Worm (Caenorhabditis elegans) whole organism, early embryonic: ENCODE data around the gene T01B7.5.

Experiments used
- F13C5.2 ChIP-seq: sonication (generic microtip); optimal IDR thresholded peaks from 2 replicates; lab custom pipeline; 2017; ENCODE audit warnings: mild to moderate bottlenecking, missing genetic modification characterization, inconsistent platforms, missing compliant biosample characterization
- ama-1 ChIP-seq: fragments of 150-350 bp; optimal IDR thresholded peaks from 2 replicates; lab custom pipeline; 2014
- ets-7 ChIP-seq: sonication (generic microtip); optimal IDR thresholded peaks from 2 replicates; lab custom pipeline; 2016; ENCODE audit warnings: missing genotype, missing genetic modification characterization, missing compliant biosample characterization
- flt-1 ChIP-seq: fragments of 200-800 bp; sonication (Bioruptor generic); IDR thresholded peaks from 2 replicates; pipeline ENCODE4 v1.3.6; 2022; ENCODE audit warnings: missing genetic modification characterization, missing compliant biosample characterization

DNA sequence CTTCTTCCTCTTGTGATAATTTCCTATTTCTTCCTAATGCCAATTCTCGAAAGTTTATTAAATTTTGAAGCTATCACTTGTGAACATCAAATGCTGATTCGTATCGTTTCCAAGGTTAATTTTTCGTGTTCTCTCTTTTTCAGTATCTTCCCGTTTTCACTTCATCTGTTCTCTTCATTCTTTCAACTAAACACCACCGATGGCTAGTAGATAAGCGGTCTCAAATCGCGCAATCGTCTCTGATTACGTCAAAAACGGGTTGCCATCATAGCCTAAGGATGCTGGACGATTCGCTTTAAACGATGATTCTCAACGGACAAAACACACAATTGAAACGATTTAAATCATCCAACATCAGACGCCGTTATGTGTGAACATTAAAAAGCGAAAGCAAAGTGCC, 951 bp downstream of the T01B7.5 start:
- TF ChIP-seq ets-7 (no peak), F13C5.2 (no peak), flt-1 (GFP tag; lab: Robert Waterston, UW) (no peak), ama-1 (lab: Kevin White, UChicago) (no peak)
